Worm (Caenorhabditis elegans): ENCODE measurements around the gene cct-4.

Gene cct-4

ce11 chrII:8329462-8329861 lies 46.0 kb downstream of the cct-4 start, which contains the start of gene C26D10.4:
TSS of gene C26D10.4 (plus strand) at chrII:8329762.
- no peak for TF ChIP-seq F13H6.1 (tag; optimal IDR thresholded peaks at IDR 0.05)

- TF ChIP-seq pqm-1 (tag; optimal IDR thresholded peaks at IDR 0.05) (no peak), pha-4 (tag; optimal IDR thresholded peaks at IDR 0.05) (no peak)
Measured at ce11 chrII:8333643-8334042, 50.2 kb downstream of the cct-4 start, which contains the start of gene C26D10.7. TSS of gene C26D10.7 (plus strand) at chrII:8333943.
